Fruit fly (Drosophila melanogaster) whole organism, embryonic: ENCODE data around the gene CG17187.

Experiments used
- Bteb2 ChIP-seq: fragments of 200-800 bp; sonication (Bioruptor generic); optimal IDR thresholded peaks from 2 replicates; lab custom pipeline; 2016; ENCODE audit warnings: missing biosample characterization, missing genetic modification characterization
- C15 ChIP-seq: fragments of 200-800 bp; sonication (Bioruptor generic); IDR thresholded peaks from 3 replicates; pipeline ENCODE4 v1.3.6; 2022; ENCODE audit warnings: missing biosample characterization, missing genetic modification characterization
- CG10147 ChIP-seq: fragments of 200-800 bp; sonication (Bioruptor generic); optimal IDR thresholded peaks from 2 replicates; lab custom pipeline; 2019; ENCODE audit warnings: missing biosample characterization, mild to moderate bottlenecking, missing genetic modification characterization, moderate library complexity
- CG11398 ChIP-seq: fragments of 200-800 bp; sonication (Bioruptor generic); optimal IDR thresholded peaks from 2 replicates; lab custom pipeline; 2016; ENCODE audit warnings: missing biosample characterization, missing genetic modification characterization
- CG1233 ChIP-seq: fragments of 200-800 bp; sonication (Bioruptor generic); optimal IDR thresholded peaks from 4 replicates; lab custom pipeline; 2018; ENCODE audit warnings: missing biosample characterization, mild to moderate bottlenecking, missing genetic modification characterization
- CG13287 ChIP-seq: fragments of 200-800 bp; sonication (Bioruptor generic); IDR thresholded peaks from 2 replicates; pipeline ENCODE4 v1.3.6; 2022; ENCODE audit warnings: missing biosample characterization, missing genetic modification characterization; ENCODE audit not compliant: partially characterized antibody
- CG13296 ChIP-seq: fragments of 200-800 bp; sonication (Bioruptor generic); optimal IDR thresholded peaks from 3 replicates; lab custom pipeline; 2018; ENCODE audit warnings: missing biosample characterization, mild to moderate bottlenecking, missing genetic modification characterization
- CG13624 ChIP-seq: fragments of 200-800 bp; sonication (Bioruptor generic); optimal IDR thresholded peaks from 2 replicates; lab custom pipeline; 2016; ENCODE audit warnings: missing biosample characterization, missing genetic modification characterization
- CG1603 ChIP-seq: fragments of 200-800 bp; sonication (Bioruptor generic); optimal IDR thresholded peaks from 2 replicates; lab custom pipeline; 2019; ENCODE audit warnings: missing biosample characterization, mild to moderate bottlenecking, missing genetic modification characterization, moderate library complexity
- CG17328 ChIP-seq: fragments of 200-800 bp; sonication (Bioruptor generic); IDR thresholded peaks from 2 replicates; pipeline ENCODE4 v1.3.6; 2022; ENCODE audit warnings: missing biosample characterization, missing genetic modification characterization
- CG33213 ChIP-seq: fragments of 200-800 bp; sonication (Bioruptor generic); optimal IDR thresholded peaks from 3 replicates; lab custom pipeline; 2016; ENCODE audit warnings: missing biosample characterization, missing genetic modification characterization
- CG43689 ChIP-seq: fragments of 200-800 bp; sonication (Bioruptor generic); IDR thresholded peaks from 2 replicates; pipeline ENCODE4 v1.3.6; 2022; ENCODE audit warnings: missing biosample characterization, missing genetic modification characterization
- CG9797 ChIP-seq: fragments of 200-800 bp; sonication (Bioruptor generic); optimal IDR thresholded peaks from 3 replicates; lab custom pipeline; 2018; ENCODE audit warnings: missing biosample characterization, mild to moderate bottlenecking, missing genetic modification characterization
- Chrac-16 ChIP-seq: fragments of 200-800 bp; sonication (Bioruptor generic); optimal IDR thresholded peaks from 3 replicates; lab custom pipeline; 2016; ENCODE audit warnings: missing biosample characterization, missing genetic modification characterization
- Dek ChIP-seq: fragments of 200-800 bp; sonication (Bioruptor generic); optimal IDR thresholded peaks from 3 replicates; lab custom pipeline; 2019; ENCODE audit warnings: missing biosample characterization, mild to moderate bottlenecking, missing genetic modification characterization, moderate library complexity
- Doc3 ChIP-seq: fragments of 200-800 bp; sonication (Bioruptor generic); IDR thresholded peaks from 3 replicates; pipeline ENCODE4 v1.3.6; 2022; ENCODE audit warnings: missing biosample characterization, missing genetic modification characterization; ENCODE audit not compliant: partially characterized antibody
- Drgx ChIP-seq: fragments of 200-800 bp; sonication (Bioruptor generic); IDR thresholded peaks from 2 replicates; pipeline ENCODE4 v1.3.6; 2022; ENCODE audit warnings: missing biosample characterization, missing genetic modification characterization
- Eip74EF ChIP-seq, 2 experiments: fragments of 200-800 bp in 1 of 2; fragments of >200 bp in 1 of 2; sonication (Bioruptor generic) in 1 of 2; optimal IDR thresholded peaks; 2 replicates each; lab custom pipeline; 2017 to 2019; ENCODE audit warnings: missing biosample characterization in 2 of 2, missing genetic modification characterization in 2 of 2, mild to moderate bottlenecking in 1 of 2, moderate library complexity in 1 of 2
- Ets65A ChIP-seq: fragments of 200-800 bp; sonication (Bioruptor generic); peaks from one replicate; lab custom pipeline; 2016; ENCODE audit warnings: missing biosample characterization, missing genetic modification characterization
- HLH3B ChIP-seq: fragments of 200-800 bp; sonication (Bioruptor generic); IDR thresholded peaks from 2 replicates; pipeline ENCODE4 v1.3.6; 2022; ENCODE audit warnings: missing biosample characterization, missing genetic modification characterization
- HmgZ ChIP-seq: fragments of 200-800 bp; sonication (Bioruptor generic); optimal IDR thresholded peaks from 2 replicates; lab custom pipeline; 2018; ENCODE audit warnings: missing biosample characterization, mild to moderate bottlenecking, missing genetic modification characterization
- Hmr ChIP-seq: fragments of 200-800 bp; sonication (Bioruptor generic); optimal IDR thresholded peaks from 3 replicates; lab custom pipeline; 2017; ENCODE audit warnings: mild to moderate bottlenecking, missing biosample characterization, missing genetic modification reagents, missing genetic modification characterization
- Lpt ChIP-seq: fragments of >200 bp; optimal IDR thresholded peaks from 2 replicates; lab custom pipeline; 2018; ENCODE audit warnings: missing biosample characterization, missing genetic modification characterization
- MESR4 ChIP-seq: fragments of 200-800 bp; sonication (Bioruptor generic); optimal IDR thresholded peaks from 2 replicates; lab custom pipeline; 2018; ENCODE audit warnings: missing biosample characterization, mild to moderate bottlenecking, missing genetic modification characterization, moderate library complexity
- Nf-YA ChIP-seq: fragments of 200-800 bp; sonication (Bioruptor generic); IDR thresholded peaks from 2 replicates; pipeline ENCODE4 v1.3.6; 2022; ENCODE audit warnings: missing biosample characterization, missing genetic modification characterization
- Tbp ChIP-seq: fragments of >200 bp; optimal IDR thresholded peaks from 2 replicates; lab custom pipeline; 2018; ENCODE audit warnings: missing biosample characterization, missing genetic modification characterization
- ab ChIP-seq: fragments of 200-800 bp; sonication (Bioruptor generic); optimal IDR thresholded peaks from 2 replicates; lab custom pipeline; 2016; ENCODE audit warnings: missing biosample characterization, missing genetic modification characterization
- abd-A ChIP-seq: fragments of 200-800 bp; sonication (Bioruptor generic); optimal IDR thresholded peaks from 3 replicates; lab custom pipeline; 2019; ENCODE audit warnings: missing biosample characterization, mild to moderate bottlenecking, missing genetic modification characterization, moderate library complexity
- az2 ChIP-seq: fragments of 200-800 bp; sonication (Bioruptor generic); optimal IDR thresholded peaks from 3 replicates; lab custom pipeline; 2016; ENCODE audit warnings: missing biosample characterization, missing genetic modification characterization
- bowl ChIP-seq: fragments of 200-800 bp; sonication (Bioruptor generic); IDR thresholded peaks from 2 replicates; pipeline ENCODE4 v1.3.6; 2022; ENCODE audit warnings: missing biosample characterization, missing genetic modification characterization
- cad ChIP-seq: fragments of >200 bp; optimal IDR thresholded peaks from 2 replicates; lab custom pipeline; 2017; ENCODE audit warnings: missing biosample characterization, missing genetic modification characterization
- croc ChIP-seq: fragments of 200-800 bp; sonication (Bioruptor generic); conservative IDR thresholded peaks from 3 replicates; pipeline ENCODE4 v1.3.6; 2022; ENCODE audit warnings: missing biosample characterization, missing genetic modification characterization
- danr ChIP-seq: fragments of 200-800 bp; sonication (Bioruptor generic); IDR thresholded peaks from 2 replicates; pipeline ENCODE4 v1.3.6; 2022; ENCODE audit warnings: missing biosample characterization, missing genetic modification characterization
- ems ChIP-seq: fragments of 200-800 bp; sonication (Bioruptor generic); optimal IDR thresholded peaks from 3 replicates; lab custom pipeline; 2016; ENCODE audit warnings: missing biosample characterization, missing genetic modification characterization
- fd96Cb ChIP-seq: fragments of 200-800 bp; sonication (Bioruptor generic); optimal IDR thresholded peaks from 2 replicates; lab custom pipeline; 2018; ENCODE audit warnings: missing biosample characterization, mild to moderate bottlenecking, missing genetic modification characterization, moderate library complexity
- ind ChIP-seq: fragments of 200-800 bp; sonication (Bioruptor generic); optimal IDR thresholded peaks from 3 replicates; lab custom pipeline; 2016; ENCODE audit warnings: missing biosample characterization, missing genetic modification characterization
- knrl ChIP-seq: fragments of 200-800 bp; sonication (Bioruptor generic); IDR thresholded peaks from 3 replicates; pipeline ENCODE4 v1.3.6; 2022; ENCODE audit warnings: missing biosample characterization, missing genetic modification characterization; ENCODE audit not compliant: partially characterized antibody
- lmd ChIP-seq: fragments of 200-800 bp; sonication (Bioruptor generic); IDR thresholded peaks from 2 replicates; pipeline ENCODE4 v1.3.6; 2022; ENCODE audit warnings: missing biosample characterization, missing genetic modification characterization
- mld ChIP-seq: fragments of 200-800 bp; sonication (Bioruptor generic); IDR thresholded peaks from 3 replicates; pipeline ENCODE4 v1.3.6; 2022; ENCODE audit warnings: missing biosample characterization, missing genetic modification characterization; ENCODE audit not compliant: partially characterized antibody
- nerfin-2 ChIP-seq: fragments of 200-800 bp; sonication (Bioruptor generic); IDR thresholded peaks from 2 replicates; pipeline ENCODE4 v1.3.6; 2022; ENCODE audit warnings: missing biosample characterization, missing genetic modification characterization; ENCODE audit not compliant: partially characterized antibody
- odd ChIP-seq: fragments of 200-800 bp; sonication (Bioruptor generic); optimal IDR thresholded peaks from 2 replicates; lab custom pipeline; 2017; ENCODE audit warnings: missing biosample characterization, mild to moderate bottlenecking, missing genetic modification characterization
- pnt ChIP-seq: fragments of 200-800 bp; sonication (Bioruptor generic); optimal IDR thresholded peaks from 3 replicates; lab custom pipeline; 2016; ENCODE audit warnings: missing biosample characterization, missing genetic modification characterization
- salm ChIP-seq: fragments of 200-800 bp; sonication (Bioruptor generic); optimal IDR thresholded peaks from 2 replicates; lab custom pipeline; 2018; ENCODE audit warnings: missing biosample characterization, mild to moderate bottlenecking, missing genetic modification characterization
- tio ChIP-seq: fragments of 200-800 bp; sonication (Bioruptor generic); optimal IDR thresholded peaks from 2 replicates; lab custom pipeline; 2017; ENCODE audit warnings: missing biosample characterization, missing genetic modification characterization, inconsistent platforms
- tll ChIP-seq, 2 experiments: fragments of 200-800 bp in 1 of 2; fragments of >200 bp in 1 of 2; sonication (Bioruptor generic) in 1 of 2; optimal IDR thresholded peaks; 2 replicates each; lab custom pipeline; 2017 to 2019; ENCODE audit warnings: missing biosample characterization in 2 of 2, missing genetic modification characterization in 2 of 2, mild to moderate bottlenecking in 1 of 2, moderate library complexity in 1 of 2
- unc-4 ChIP-seq: fragments of 200-800 bp; sonication (Bioruptor generic); IDR thresholded peaks from 2 replicates; pipeline ENCODE4 v1.3.6; 2022; ENCODE audit warnings: missing biosample characterization, missing genetic modification characterization; ENCODE audit not compliant: partially characterized antibody
- vnd ChIP-seq: fragments of 200-800 bp; sonication (Bioruptor generic); IDR thresholded peaks from 3 replicates; pipeline ENCODE4 v1.3.6; 2022; ENCODE audit warnings: missing biosample characterization, missing genetic modification characterization; ENCODE audit not compliant: partially characterized antibody
- wdn ChIP-seq: fragments of 200-800 bp; sonication (Bioruptor generic); IDR thresholded peaks from 2 replicates; pipeline ENCODE4 v1.3.6; 2022; ENCODE audit warnings: missing biosample characterization, missing genetic modification characterization

Gene CG17187

dm6 chr3R:11211291-11212061, 20.2 kb downstream of the CG17187 start (continued):
- peak; percentile 56 for TF ChIP-seq Nf-YA (GFP tag; lab: Robert Waterston, UW)
- TF ChIP-seq knrl (GFP tag; lab: Robert Waterston, UW), result 0 out of 3 replicates have a peak, but pooled peaks have one; percentile 13
- no peak for TF ChIP-seq ab (GFP tag; lab: Kevin White, UChicago)
- TF ChIP-seq Lpt (GFP tag; lab: Kevin White, UChicago), result no peak
- TF ChIP-seq CG43689 (GFP tag; lab: Robert Waterston, UW), result no peak
- TF ChIP-seq az2 (GFP tag; lab: Kevin White, UChicago), result peak; percentile 75
- TF ChIP-seq C15 (GFP tag; lab: Robert Waterston, UW), result peak; percentile 54; the same call in 1 of the 3 replicates
- TF ChIP-seq croc (GFP tag; lab: Robert Waterston, UW), result peak; percentile 17; the same call in 1 of the 3 replicates
- TF ChIP-seq CG17328 (GFP tag; lab: Robert Waterston, UW), result peak; percentile 78
- TF ChIP-seq Drgx (GFP tag; lab: Robert Waterston, UW), result peak; percentile 70
- peak; percentile 82 for TF ChIP-seq abd-A (tag; lab: Kevin White, UChicago)
- no peak for TF ChIP-seq nerfin-2 (GFP tag; lab: Robert Waterston, UW)
- TF ChIP-seq pnt (GFP tag; lab: Kevin White, UChicago), result peak; percentile 63
- TF ChIP-seq Hmr (GFP tag; lab: Kevin White, UChicago), result peak; percentile 76
- peak; percentile 74 for TF ChIP-seq HLH3B (GFP tag; lab: Robert Waterston, UW)
- TF ChIP-seq tll (GFP tag; optimal IDR thresholded peaks at IDR 0.05; lab: Kevin White, UChicago), result peak in 1 of 2 experiments; percentile 5
- no peak for TF ChIP-seq salm (tag; lab: Kevin White, UChicago)
- TF ChIP-seq Eip74EF (GFP tag; optimal IDR thresholded peaks at IDR 0.05; lab: Kevin White, UChicago), result peak in 1 of 2 experiments; percentile 8
- peak; percentile 28 for TF ChIP-seq CG11398
- TF ChIP-seq CG33213 (GFP tag; lab: Kevin White, UChicago), result peak; percentile 64
- TF ChIP-seq mld (GFP tag; lab: Robert Waterston, UW), result no peak
- TF ChIP-seq CG1603 (tag; lab: Kevin White, UChicago), result peak; percentile 63
- no peak for TF ChIP-seq cad (GFP tag; lab: Kevin White, UChicago)
- TF ChIP-seq lmd (GFP tag; lab: Robert Waterston, UW), result peak; percentile 81
- no peak; the same call in 2 of the 3 replicates for TF ChIP-seq Doc3 (GFP tag; lab: Robert Waterston, UW)
- no peak for TF ChIP-seq vnd (GFP tag; lab: Robert Waterston, UW)
- TF ChIP-seq Dek, result peak; percentile 64
- peak; percentile 53 for TF ChIP-seq CG10147 (GFP tag; lab: Kevin White, UChicago)
- TF ChIP-seq CG13287 (GFP tag; lab: Robert Waterston, UW), result no peak; the same call in 1 of the 2 replicates
- TF ChIP-seq CG9797 (GFP tag; lab: Kevin White, UChicago), result peak; percentile 10
- TF ChIP-seq MESR4 (GFP tag; lab: Kevin White, UChicago), result peak; percentile 57
- TF ChIP-seq Bteb2 (GFP tag; lab: Kevin White, UChicago), result peak; percentile 67
- TF ChIP-seq unc-4, result no peak
- peak; percentile 83 for TF ChIP-seq ind (GFP tag; lab: Kevin White, UChicago)
- peak; percentile 67 for TF ChIP-seq ems (GFP tag; lab: Kevin White, UChicago)
- TF ChIP-seq CG1233 (GFP tag; lab: Kevin White, UChicago), result peak; percentile 56
- peak; percentile 79 for TF ChIP-seq CG13624
- peak; percentile 98 for TF ChIP-seq Ets65A
- peak; percentile 57 for TF ChIP-seq wdn (GFP tag; lab: Robert Waterston, UW)
- peak; percentile 63 for TF ChIP-seq bowl
- TF ChIP-seq tio (GFP tag; lab: Kevin White, UChicago), result no peak
- TF ChIP-seq Tbp (GFP tag; lab: Kevin White, UChicago), result no peak
- no peak for TF ChIP-seq odd (GFP tag; lab: Kevin White, UChicago)
- TF ChIP-seq fd96Cb (tag; lab: Kevin White, UChicago), result peak; percentile 59
- TF ChIP-seq HmgZ (tag; lab: Kevin White, UChicago), result peak; percentile 63
- TF ChIP-seq danr (GFP tag; lab: Robert Waterston, UW), result no peak
- TF ChIP-seq Chrac-16 (GFP tag; lab: Kevin White, UChicago), result peak; percentile 77
- TF ChIP-seq CG13296 (GFP tag; lab: Kevin White, UChicago), result peak; percentile 65
